Worm (Caenorhabditis elegans): Measurements from ENCODE around the gene ced-7.
A peak's percentile ranks its signal among the peaks of the same experiment; 100 is the strongest.

- no peak for TF ChIP-seq fkh-2 (tag; optimal IDR thresholded peaks at IDR 0.05)
- TF ChIP-seq daf-12 (tag; optimal IDR thresholded peaks at IDR 0.05): no peak
- TF ChIP-seq fos-1 (tag; optimal IDR thresholded peaks at IDR 0.05): no peak
- no peak for TF ChIP-seq nhr-77 (tag; optimal IDR thresholded peaks at IDR 0.05)
- TF ChIP-seq ztf-4 (tag; optimal IDR thresholded peaks at IDR 0.05): no peak
- no peak for TF ChIP-seq elt-2 (tag; optimal IDR thresholded peaks at IDR 0.05)
- TF ChIP-seq pqm-1 (tag; optimal IDR thresholded peaks at IDR 0.05): no peak
- TF ChIP-seq unc-39 (tag; optimal IDR thresholded peaks at IDR 0.05): no peak
- TF ChIP-seq pha-4 (tag; optimal IDR thresholded peaks at IDR 0.05): peak; percentile 19
- peak; percentile 12 for TF ChIP-seq ceh-28 (tag; optimal IDR thresholded peaks at IDR 0.05)
- TF ChIP-seq elt-3 (tag; optimal IDR thresholded peaks at IDR 0.05): no peak
These were observed at the start of gene ced-7 for ce11 chrIII:9580039-9580891.

Measured in whole organism, L3 larva.